Fruit fly (Drosophila melanogaster) whole organism, embryonic: ENCODE data around the gene ida.

Source experiments
- Abd-B ChIP-seq: fragments of 200-800 bp; sonication (Bioruptor generic); optimal IDR thresholded peaks from 2 replicates; lab custom pipeline; 2018; ENCODE audit warnings: missing biosample characterization, mild to moderate bottlenecking, missing genetic modification characterization, moderate library complexity
- CG10209 ChIP-seq: fragments of 200-800 bp; sonication (Bioruptor generic); optimal IDR thresholded peaks from 3 replicates; lab custom pipeline; 2017; ENCODE audit warnings: missing biosample characterization, mild to moderate bottlenecking, missing genetic modification characterization, missing genetic modification reagents
- CG10431 ChIP-seq: fragments of 200-800 bp; sonication (Bioruptor generic); optimal IDR thresholded peaks from 3 replicates; lab custom pipeline; 2018; ENCODE audit warnings: missing biosample characterization, mild to moderate bottlenecking, missing genetic modification characterization
- CG10543 ChIP-seq: fragments of 200-800 bp; sonication (Bioruptor generic); optimal IDR thresholded peaks from 3 replicates; lab custom pipeline; 2017; ENCODE audit warnings: missing biosample characterization, mild to moderate bottlenecking, missing genetic modification characterization, moderate library complexity
- CG11085 ChIP-seq: fragments of 200-800 bp; sonication (Bioruptor generic); IDR thresholded peaks from 2 replicates; pipeline ENCODE4 v1.3.6; 2022; ENCODE audit warnings: missing biosample characterization, missing genetic modification characterization
- CG11247 ChIP-seq: fragments of 200-800 bp; sonication (Bioruptor generic); IDR thresholded peaks from 2 replicates; pipeline ENCODE4 v1.3.6; 2022; ENCODE audit warnings: missing biosample characterization, missing genetic modification characterization
- CG13123 ChIP-seq: fragments of 200-800 bp; sonication (Bioruptor generic); optimal IDR thresholded peaks from 2 replicates; lab custom pipeline; 2016; ENCODE audit warnings: missing biosample characterization, missing genetic modification characterization
- CG17186 ChIP-seq: fragments of 200-800 bp; sonication (Bioruptor generic); optimal IDR thresholded peaks from 3 replicates; lab custom pipeline; 2017; ENCODE audit warnings: missing biosample characterization, missing genetic modification reagents, missing genetic modification characterization
- CG17385 ChIP-seq: fragments of 200-800 bp; sonication (Bioruptor generic); optimal IDR thresholded peaks from 3 replicates; lab custom pipeline; 2018; ENCODE audit warnings: missing biosample characterization, mild to moderate bottlenecking, missing genetic modification characterization
- CG17912 ChIP-seq: fragments of 200-800 bp; sonication (Bioruptor generic); optimal IDR thresholded peaks from 2 replicates; lab custom pipeline; 2018; ENCODE audit warnings: missing biosample characterization, mild to moderate bottlenecking, missing genetic modification characterization
- CG2120 ChIP-seq: fragments of 200-800 bp; sonication (Bioruptor generic); optimal IDR thresholded peaks from 3 replicates; lab custom pipeline; 2016; ENCODE audit warnings: missing biosample characterization, missing genetic modification characterization
- CG31224 ChIP-seq: fragments of 200-800 bp; sonication (Bioruptor generic); IDR thresholded peaks from 2 replicates; pipeline ENCODE4 v1.3.6; 2022; ENCODE audit warnings: missing biosample characterization, missing genetic modification characterization
- CG3163 ChIP-seq: fragments of 200-800 bp; sonication (Bioruptor generic); optimal IDR thresholded peaks from 3 replicates; lab custom pipeline; 2016; ENCODE audit warnings: missing biosample characterization, missing genetic modification characterization
- CG34376 ChIP-seq: fragments of 200-800 bp; sonication (Bioruptor generic); optimal IDR thresholded peaks from 2 replicates; lab custom pipeline; 2018; ENCODE audit warnings: missing biosample characterization, mild to moderate bottlenecking, missing genetic modification characterization
- CG4404 ChIP-seq: fragments of 200-800 bp; sonication (Bioruptor generic); IDR thresholded peaks from 2 replicates; pipeline ENCODE4 v1.3.6; 2022; ENCODE audit warnings: missing biosample characterization, missing genetic modification characterization
- CG6254 ChIP-seq: fragments of 200-800 bp; sonication (Bioruptor generic); optimal IDR thresholded peaks from 3 replicates; lab custom pipeline; 2017; ENCODE audit warnings: mild to moderate bottlenecking, missing biosample characterization, missing genetic modification reagents, missing genetic modification characterization
- CG6272 ChIP-seq: fragments of 200-800 bp; sonication (Bioruptor generic); IDR thresholded peaks from 2 replicates; pipeline ENCODE4 v1.3.6; 2022; ENCODE audit warnings: missing biosample characterization, missing genetic modification characterization
- CG7357 ChIP-seq: fragments of 200-800 bp; sonication (Bioruptor generic); IDR thresholded peaks from 3 replicates; pipeline ENCODE4 v1.3.6; 2022; ENCODE audit warnings: missing biosample characterization, missing genetic modification characterization
- CG9215 ChIP-seq: fragments of 200-800 bp; sonication (Bioruptor generic); IDR thresholded peaks from 2 replicates; pipeline ENCODE4 v1.3.6; 2022; ENCODE audit warnings: missing biosample characterization, missing genetic modification characterization
- CHES-1-like ChIP-seq: fragments of 200-800 bp; sonication (Bioruptor generic); optimal IDR thresholded peaks from 2 replicates; lab custom pipeline; 2016; ENCODE audit warnings: missing biosample characterization, missing genetic modification characterization
- D ChIP-seq, 2 experiments: fragments of 200-800 bp in 1 of 2; fragments of >200 bp in 1 of 2; sonication (Bioruptor generic) in 1 of 2; optimal IDR thresholded peaks; 2 replicates in 1 of 2; 3 replicates in 1 of 2; lab custom pipeline; 2017; ENCODE audit warnings: mild to moderate bottlenecking in 1 of 2, missing biosample characterization in 1 of 2, missing genetic modification characterization in 1 of 2, missing genetic modification reagents in 1 of 2
- D19A ChIP-seq: fragments of 200-800 bp; optimal IDR thresholded peaks from 3 replicates; lab custom pipeline; 2019; ENCODE audit warnings: missing biosample characterization, mild to moderate bottlenecking, missing genetic modification characterization, moderate library complexity
- D19B ChIP-seq: fragments of 200-800 bp; sonication (Bioruptor generic); optimal IDR thresholded peaks from 2 replicates; lab custom pipeline; 2017; ENCODE audit warnings: missing biosample characterization, mild to moderate bottlenecking, missing genetic modification characterization
- Dll ChIP-seq: fragments of 200-800 bp; sonication (Bioruptor generic); IDR thresholded peaks from 4 replicates; pipeline ENCODE4 v1.3.6; 2022; ENCODE audit warnings: missing biosample characterization, missing genetic modification characterization; ENCODE audit not compliant: partially characterized antibody
- Doc3 ChIP-seq: fragments of 200-800 bp; sonication (Bioruptor generic); IDR thresholded peaks from 3 replicates; pipeline ENCODE4 v1.3.6; 2022; ENCODE audit warnings: missing biosample characterization, missing genetic modification characterization; ENCODE audit not compliant: partially characterized antibody
- Lim3 ChIP-seq: fragments of 200-800 bp; sonication (Bioruptor generic); IDR thresholded peaks from 2 replicates; pipeline ENCODE4 v1.3.6; 2022; ENCODE audit warnings: missing biosample characterization, missing genetic modification characterization
- Optix ChIP-seq: fragments of 200-800 bp; sonication (Bioruptor generic); IDR thresholded peaks from 3 replicates; pipeline ENCODE4 v1.3.6; 2022; ENCODE audit warnings: missing biosample characterization, missing genetic modification characterization
- Taf1 ChIP-seq: fragments of 200-800 bp; sonication (Bioruptor generic); IDR thresholded peaks from 2 replicates; pipeline ENCODE4 v1.3.6; 2022; ENCODE audit warnings: missing biosample characterization, missing genetic modification characterization
- aop ChIP-seq: fragments of 200-800 bp; sonication (Bioruptor generic); IDR thresholded peaks from 2 replicates; pipeline ENCODE4 v1.3.6; 2022; ENCODE audit warnings: missing biosample characterization, missing genetic modification characterization
- ap ChIP-seq: fragments of 200-800 bp; sonication (Bioruptor generic); IDR thresholded peaks from 2 replicates; pipeline ENCODE4 v1.3.6; 2022; ENCODE audit warnings: missing biosample characterization, missing genetic modification characterization
- ash1 ChIP-seq: fragments of 200-800 bp; sonication (Bioruptor generic); optimal IDR thresholded peaks from 2 replicates; lab custom pipeline; 2018; ENCODE audit warnings: missing biosample characterization, mild to moderate bottlenecking, missing genetic modification characterization
- ato ChIP-seq: fragments of 200-800 bp; sonication (Bioruptor generic); IDR thresholded peaks from 2 replicates; pipeline ENCODE4 v1.3.6; 2022; ENCODE audit warnings: missing biosample characterization, missing genetic modification characterization; ENCODE audit not compliant: partially characterized antibody
- bbx ChIP-seq: fragments of 200-800 bp; sonication (Bioruptor generic); IDR thresholded peaks from 2 replicates; pipeline ENCODE4 v1.3.6; 2022; ENCODE audit warnings: missing biosample characterization, missing genetic modification characterization; ENCODE audit not compliant: partially characterized antibody
- chm ChIP-seq: fragments of 200-800 bp; sonication (Bioruptor generic); IDR thresholded peaks from 2 replicates; pipeline ENCODE4 v1.3.6; 2022; ENCODE audit warnings: missing biosample characterization, missing genetic modification characterization
- dmrt99B ChIP-seq: fragments of 200-800 bp; sonication (Bioruptor generic); optimal IDR thresholded peaks from 2 replicates; lab custom pipeline; 2018; ENCODE audit warnings: missing biosample characterization, mild to moderate bottlenecking, missing genetic modification characterization, moderate library complexity
- emc ChIP-seq: fragments of 200-800 bp; sonication (Bioruptor generic); optimal IDR thresholded peaks from 2 replicates; lab custom pipeline; 2016; ENCODE audit warnings: missing biosample characterization, missing genetic modification characterization
- fu2 ChIP-seq: fragments of 200-800 bp; sonication (Bioruptor generic); optimal IDR thresholded peaks from 2 replicates; lab custom pipeline; 2016; ENCODE audit warnings: missing biosample characterization, missing genetic modification characterization
- gce ChIP-seq: fragments of 200-800 bp; sonication (Bioruptor generic); IDR thresholded peaks from 3 replicates; pipeline ENCODE4 v1.3.6; 2022; ENCODE audit warnings: missing biosample characterization, missing genetic modification characterization
- lov ChIP-seq, 2 experiments: fragments of 200-800 bp in 1 of 2; fragments of >200 bp in 1 of 2; sonication (Bioruptor generic) in 1 of 2; IDR thresholded peaks in 1 of 2; optimal IDR thresholded peaks in 1 of 2; 2 replicates in 1 of 2; 3 replicates in 1 of 2; pipeline versions ENCODE4 v1.3.6 to Lab custom; 2017 to 2022; ENCODE audit warnings: missing biosample characterization in 1 of 2, missing genetic modification characterization in 1 of 2
- mam ChIP-seq: fragments of 200-800 bp; sonication (Bioruptor generic); optimal IDR thresholded peaks from 3 replicates; lab custom pipeline; 2016; ENCODE audit warnings: missing biosample characterization, missing genetic modification characterization
- nerfin-2 ChIP-seq: fragments of 200-800 bp; sonication (Bioruptor generic); IDR thresholded peaks from 2 replicates; pipeline ENCODE4 v1.3.6; 2022; ENCODE audit warnings: missing biosample characterization, missing genetic modification characterization; ENCODE audit not compliant: partially characterized antibody
- p53 ChIP-seq: fragments of 200-800 bp; sonication (Bioruptor generic); optimal IDR thresholded peaks from 2 replicates; lab custom pipeline; 2016; ENCODE audit warnings: missing biosample characterization, missing genetic modification characterization
- pnt ChIP-seq: fragments of 200-800 bp; sonication (Bioruptor generic); optimal IDR thresholded peaks from 3 replicates; lab custom pipeline; 2016; ENCODE audit warnings: missing biosample characterization, missing genetic modification characterization
- pros ChIP-seq: fragments of 200-800 bp; sonication (Bioruptor generic); optimal IDR thresholded peaks from 3 replicates; lab custom pipeline; 2019; ENCODE audit warnings: missing biosample characterization, mild to moderate bottlenecking, missing genetic modification characterization, moderate library complexity
- sima ChIP-seq: fragments of 200-800 bp; sonication (Bioruptor generic); optimal IDR thresholded peaks from 2 replicates; lab custom pipeline; 2016; ENCODE audit warnings: missing biosample characterization, missing genetic modification characterization
- sob ChIP-seq: fragments of 200-800 bp; sonication (Bioruptor generic); IDR thresholded peaks from 2 replicates; pipeline ENCODE4 v1.3.6; 2022; ENCODE audit warnings: missing biosample characterization, missing genetic modification characterization
- yki ChIP-seq: fragments of >200 bp; optimal IDR thresholded peaks from 3 replicates; lab custom pipeline; 2018
- zf30C ChIP-seq: fragments of 200-800 bp; sonication (Bioruptor generic); optimal IDR thresholded peaks from 3 replicates; lab custom pipeline; 2018; ENCODE audit warnings: missing biosample characterization, mild to moderate bottlenecking, missing genetic modification characterization

The ida gene

DNA sequence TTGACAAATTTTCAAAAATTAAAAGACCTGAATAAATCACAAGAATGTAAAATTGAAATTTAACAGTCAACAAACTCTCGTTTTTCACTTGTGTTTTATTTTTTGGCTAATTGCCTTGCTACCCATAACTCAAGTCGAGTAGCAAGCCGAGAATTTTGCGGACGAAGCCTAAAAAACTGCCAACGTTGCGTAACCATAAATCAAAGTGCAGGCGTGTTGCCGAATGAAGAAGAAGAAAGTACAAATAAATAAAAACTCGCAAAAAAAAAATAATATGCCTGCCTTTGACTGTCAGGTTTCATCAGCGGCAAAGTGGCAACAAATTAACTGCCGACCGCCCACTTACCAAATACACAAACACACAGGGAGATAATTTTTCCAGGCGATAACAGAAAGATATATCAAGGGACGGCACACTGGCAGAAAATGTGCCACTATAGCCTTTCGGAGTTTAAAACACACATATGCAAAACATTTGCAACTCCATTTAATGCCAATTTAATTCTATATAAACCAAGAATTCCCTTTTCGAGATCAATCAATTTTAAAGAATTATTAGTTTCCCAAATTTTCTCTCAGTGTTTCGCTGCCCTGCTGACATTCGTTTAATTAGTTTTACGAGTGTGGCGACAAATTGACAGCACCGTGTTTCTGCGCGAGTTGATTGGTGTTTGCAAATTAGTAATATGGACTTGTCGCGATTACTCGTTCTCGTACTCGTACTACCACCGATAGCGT lies 23.2 kb downstream of the ida start (continued):
- TF ChIP-seq CG17912 = peak; percentile 20
- peak; percentile 88 for TF ChIP-seq CG10543 (GFP tag; lab: Kevin White, UChicago)
- peak; percentile 90 for TF ChIP-seq fu2 (GFP tag; lab: Kevin White, UChicago)
- TF ChIP-seq CG11085 = peak; percentile 81
- peak; percentile 19 for TF ChIP-seq CG10431 (GFP tag; lab: Kevin White, UChicago)
- peak; percentile 95 for TF ChIP-seq mam
- TF ChIP-seq p53 (GFP tag; lab: Kevin White, UChicago) = peak; percentile 18
- no peak for TF ChIP-seq pros
- TF ChIP-seq Dll (GFP tag; lab: Robert Waterston, UW) = no peak
- TF ChIP-seq CG17385 = peak; percentile 87
- peak; percentile 9 for TF ChIP-seq ash1 (GFP tag; lab: Kevin White, UChicago)
- TF ChIP-seq dmrt99B (tag; lab: Kevin White, UChicago) = peak; percentile 85
- no peak for TF ChIP-seq bbx
- peak; percentile 91 for TF ChIP-seq Taf1 (GFP tag; lab: Robert Waterston, UW)
- no peak for TF ChIP-seq Doc3
- TF ChIP-seq gce = peak; percentile 47; the same call in 1 of the 3 replicates
- TF ChIP-seq chm (GFP tag; lab: Robert Waterston, UW) = peak; percentile 81
- TF ChIP-seq D19A (tag; lab: Kevin White, UChicago) = peak; percentile 62
- peak; percentile 87 for TF ChIP-seq emc (GFP tag; lab: Kevin White, UChicago)
- peak; percentile 77; the same call in 2 of the 3 replicates for TF ChIP-seq Optix (GFP tag; lab: Robert Waterston, UW)
- peak; percentile 33 for TF ChIP-seq sima (GFP tag; lab: Kevin White, UChicago)
- peak; percentile 60 for TF ChIP-seq pnt (GFP tag; lab: Kevin White, UChicago)
- peak; percentile 66 for TF ChIP-seq CG4404 (GFP tag; lab: Robert Waterston, UW)
- TF ChIP-seq D19B = peak; percentile 75
- peak; percentile 66 for TF ChIP-seq CG7357 (GFP tag; lab: Robert Waterston, UW)
- TF ChIP-seq CG11247 (GFP tag; lab: Robert Waterston, UW) = peak; percentile 83
- TF ChIP-seq CG34376 (GFP tag; lab: Kevin White, UChicago) = peak; percentile 85
- peak; percentile 80 for TF ChIP-seq zf30C
- peak; percentile 81 for TF ChIP-seq Lim3 (GFP tag; lab: Robert Waterston, UW)
- TF ChIP-seq D (optimal IDR thresholded peaks at IDR 0.05; lab: Kevin White, UChicago) = no peak
- peak; percentile 40 for TF ChIP-seq D (GFP tag; optimal IDR thresholded peaks at IDR 0.05; lab: Kevin White, UChicago)
- peak; percentile 73 for TF ChIP-seq ap (GFP tag; lab: Robert Waterston, UW)
- TF ChIP-seq Abd-B = peak; percentile 68
- no peak for TF ChIP-seq ato (GFP tag; lab: Robert Waterston, UW)
- TF ChIP-seq CG31224 (GFP tag; lab: Robert Waterston, UW) = peak; percentile 87
- no peak for TF ChIP-seq nerfin-2 (GFP tag; lab: Robert Waterston, UW)
- no peak for TF ChIP-seq lov (optimal IDR thresholded peaks at IDR 0.05; lab: Kevin White, UChicago)
- TF ChIP-seq lov (GFP tag; IDR thresholded peaks at IDR 0.05; lab: Robert Waterston, UW) = no peak
- peak; percentile 90 for TF ChIP-seq CHES-1-like (GFP tag; lab: Kevin White, UChicago)
- no peak for TF ChIP-seq CG17186
- peak; percentile 88 for TF ChIP-seq CG10209 (GFP tag; lab: Kevin White, UChicago)
- no peak for TF ChIP-seq yki
- TF ChIP-seq CG6254 (GFP tag; lab: Kevin White, UChicago) = peak; percentile 47
- peak; percentile 72 for TF ChIP-seq CG13123 (GFP tag; lab: Kevin White, UChicago)
- TF ChIP-seq sob = peak; percentile 93
- TF ChIP-seq CG2120 (GFP tag; lab: Kevin White, UChicago) = peak; percentile 98
- peak; percentile 73 for TF ChIP-seq CG6272
- peak; percentile 86 for TF ChIP-seq CG9215 (GFP tag; lab: Robert Waterston, UW)
- peak; percentile 67 for TF ChIP-seq CG3163
- TF ChIP-seq aop (GFP tag; lab: Robert Waterston, UW) = no peak
